Worm (Caenorhabditis elegans): Measurements from ENCODE around the gene F08F3.4.

- TF ChIP-seq lin-11 (tag; optimal IDR thresholded peaks at IDR 0.05) = no peak
- no peak for TF ChIP-seq snpc-4 (tag; optimal IDR thresholded peaks at IDR 0.05)
- peak; percentile 46 for TF ChIP-seq gmeb-1 (tag; optimal IDR thresholded peaks at IDR 0.05)
- no peak for TF ChIP-seq ztf-11 (tag; optimal IDR thresholded peaks at IDR 0.05)
- TF ChIP-seq lin-39 (tag; optimal IDR thresholded peaks at IDR 0.05) = no peak
- TF ChIP-seq crh-2 (tag; optimal IDR thresholded peaks at IDR 0.05) = peak; percentile 84
- TF ChIP-seq aly-2 (tag; optimal IDR thresholded peaks at IDR 0.05) = no peak
- TF ChIP-seq elt-1 (tag; optimal IDR thresholded peaks at IDR 0.05) = peak; percentile 97
- TF ChIP-seq alr-1 (tag; optimal IDR thresholded peaks at IDR 0.05) = no peak
- no peak for TF ChIP-seq lin-13 (GFP tag; optimal IDR thresholded peaks at IDR 0.05)
- TF ChIP-seq skn-1 (tag; optimal IDR thresholded peaks at IDR 0.05) = no peak
Observed at ce11 chrV:5425008-5425407, 14.3 kb downstream of the F08F3.4 start.
